Worm (Caenorhabditis elegans) whole organism, young adult: ENCODE results near the gene fbxb-34.

Source experiments
- B0019.2 ChIP-seq: fragments of 200-800 bp; sonication (Bioruptor generic); conservative IDR thresholded peaks from 2 replicates; pipeline ENCODE4 v1.3.6; 2022; ENCODE audit warnings: missing genetic modification reagents, missing genetic modification characterization, missing compliant biosample characterization
- B0035.1 ChIP-seq: sonication (generic microtip); optimal IDR thresholded peaks from 2 replicates; lab custom pipeline; 2016; ENCODE audit warnings: missing genetic modification characterization, mild to moderate bottlenecking, missing compliant biosample characterization, missing genotype, missing genetic modification reagents
- D2030.7 ChIP-seq: fragments of 200-800 bp; sonication (Bioruptor generic); IDR thresholded peaks from 2 replicates; pipeline ENCODE4 v1.3.6; 2022; ENCODE audit warnings: missing genetic modification reagents, missing genetic modification characterization, missing compliant biosample characterization
- F39B2.1 ChIP-seq: fragments of 200-800 bp; sonication (Bioruptor generic); IDR thresholded peaks from 2 replicates; pipeline ENCODE4 v1.3.6; 2022; ENCODE audit warnings: missing genetic modification reagents, missing genetic modification characterization, missing compliant biosample characterization
- F52B5.7 ChIP-seq: sonication (generic microtip); optimal IDR thresholded peaks from 2 replicates; lab custom pipeline; 2016; ENCODE audit warnings: mild to moderate bottlenecking, missing genetic modification characterization, missing compliant biosample characterization
- F55B11.4 ChIP-seq: sonication (generic microtip); optimal IDR thresholded peaks from 2 replicates; lab custom pipeline; 2016; ENCODE audit warnings: missing compliant biosample characterization, missing genetic modification characterization, borderline replicate concordance; ENCODE audit not compliant: insufficient read depth
- F57A8.1 ChIP-seq: fragments of 200-800 bp; sonication (Bioruptor generic); optimal IDR thresholded peaks from 2 replicates; lab custom pipeline; 2018; ENCODE audit warnings: mild to moderate bottlenecking, missing genetic modification characterization, moderate library complexity, missing compliant biosample characterization
- Y95B8A.8 ChIP-seq: fragments of 200-800 bp; sonication (Bioruptor generic); IDR thresholded peaks from 2 replicates; pipeline ENCODE4 v1.3.6; 2022; ENCODE audit warnings: missing genetic modification reagents, missing genetic modification characterization, missing compliant biosample characterization
- athp-1 ChIP-seq: sonication (generic microtip); optimal IDR thresholded peaks from 2 replicates; lab custom pipeline; 2017; ENCODE audit warnings: mild to moderate bottlenecking, missing genetic modification characterization, missing compliant biosample characterization
- attf-5 ChIP-seq: fragments of 200-800 bp; sonication (Bioruptor generic); optimal IDR thresholded peaks from 2 replicates; lab custom pipeline; 2018; ENCODE audit warnings: mild to moderate bottlenecking, missing genetic modification characterization, missing compliant biosample characterization
- ccch-3 ChIP-seq: fragments of 200-800 bp; sonication (Bioruptor generic); optimal IDR thresholded peaks from 2 replicates; lab custom pipeline; 2018; ENCODE audit warnings: mild to moderate bottlenecking, missing genetic modification characterization, missing compliant biosample characterization
- cebp-1 ChIP-seq, 2 experiments: fragments of 200-800 bp in 1 of 2; sonication (Bioruptor generic) in 1 of 2; sonication (generic microtip) in 1 of 2; IDR thresholded peaks in 1 of 2; optimal IDR thresholded peaks in 1 of 2; 2 replicates each; pipeline versions ENCODE4 v1.3.6 to Lab custom; 2017 to 2022; ENCODE audit warnings: missing compliant biosample characterization in 2 of 2, missing genetic modification characterization in 2 of 2, mild to moderate bottlenecking in 1 of 2, missing genetic modification reagents in 1 of 2, moderate library complexity in 1 of 2
- ceh-27 ChIP-seq: fragments of 200-800 bp; sonication (Bioruptor generic); optimal IDR thresholded peaks from 2 replicates; lab custom pipeline; 2018; ENCODE audit warnings: mild to moderate bottlenecking, missing genetic modification characterization, moderate library complexity, missing compliant biosample characterization
- ceh-79 ChIP-seq: sonication (generic microtip); optimal IDR thresholded peaks from 2 replicates; lab custom pipeline; 2017; ENCODE audit warnings: mild to moderate bottlenecking, missing genetic modification characterization, missing compliant biosample characterization
- dpl-1 ChIP-seq: fragments of 150-350 bp; optimal IDR thresholded peaks from 2 replicates; lab custom pipeline; 2014; ENCODE audit warnings: missing biosample characterization, missing genetic modification reagents, missing genetic modification characterization
- egl-18 ChIP-seq: fragments of 200-800 bp; sonication (Bioruptor generic); IDR thresholded peaks from 2 replicates; pipeline ENCODE4 v1.3.6; 2022; ENCODE audit warnings: missing genetic modification reagents, missing genetic modification characterization, missing compliant biosample characterization
- egl-44 ChIP-seq: fragments of 200-800 bp; sonication (Bioruptor generic); IDR thresholded peaks from 2 replicates; pipeline ENCODE4 v1.3.6; 2022; ENCODE audit warnings: missing genetic modification reagents, missing genetic modification characterization, missing compliant biosample characterization
- ekl-4 ChIP-seq: fragments of 200-800 bp; sonication (Bioruptor generic); IDR thresholded peaks from 2 replicates; pipeline ENCODE4 v1.3.6; 2022; ENCODE audit warnings: missing genetic modification reagents, missing genetic modification characterization, missing compliant biosample characterization
- ets-4 ChIP-seq: fragments of 200-800 bp; sonication (Bioruptor generic); optimal IDR thresholded peaks from 2 replicates; lab custom pipeline; 2018; ENCODE audit warnings: mild to moderate bottlenecking, missing genetic modification characterization, missing compliant biosample characterization
- hlh-26 ChIP-seq: fragments of 200-800 bp; sonication (Bioruptor generic); conservative IDR thresholded peaks from 2 replicates; pipeline ENCODE4 v1.3.6; 2022; ENCODE audit warnings: missing genetic modification reagents, missing genetic modification characterization, missing compliant biosample characterization
- hrde-1 ChIP-seq: sonication (generic microtip); optimal IDR thresholded peaks from 2 replicates; lab custom pipeline; 2016; ENCODE audit warnings: missing genetic modification characterization, mild to moderate bottlenecking, missing compliant biosample characterization, moderate library complexity, missing genotype, missing genetic modification reagents, borderline replicate concordance
- hsf-1 ChIP-seq: fragments of 200-800 bp; sonication (Bioruptor generic); IDR thresholded peaks from 2 replicates; pipeline ENCODE4 v1.3.6; 2022; ENCODE audit warnings: missing genetic modification reagents, missing genetic modification characterization, missing compliant biosample characterization
- lag-1 ChIP-seq: fragments of 200-800 bp; sonication (Bioruptor generic); IDR thresholded peaks from 2 replicates; pipeline ENCODE4 v1.3.6; 2022; ENCODE audit warnings: missing genetic modification reagents, missing genetic modification characterization, missing compliant biosample characterization
- let-526 ChIP-seq: fragments of 200-800 bp; sonication (Bioruptor generic); IDR thresholded peaks from 2 replicates; pipeline ENCODE4 v1.3.6; 2022; ENCODE audit warnings: missing genetic modification reagents, missing genetic modification characterization, missing compliant biosample characterization
- lin-35 ChIP-seq, 3 experiments: fragments of 150-350 bp in 2 of 3; sonication (generic microtip) in 1 of 3; optimal IDR thresholded peaks; 2 replicates each; lab custom pipeline; 2014 to 2018; ENCODE audit warnings: missing biosample characterization in 3 of 3, missing genetic modification characterization in 3 of 3, missing genetic modification reagents in 3 of 3
- lin-54 ChIP-seq: fragments of 200-800 bp; sonication (Bioruptor generic); optimal IDR thresholded peaks from 2 replicates; lab custom pipeline; 2018; ENCODE audit warnings: mild to moderate bottlenecking, missing genetic modification characterization, missing compliant biosample characterization
- madf-6 ChIP-seq: fragments of 200-800 bp; sonication (Bioruptor generic); IDR thresholded peaks from 2 replicates; pipeline ENCODE4 v1.3.6; 2022; ENCODE audit warnings: missing genetic modification reagents, missing genetic modification characterization, missing compliant biosample characterization
- madf-8 ChIP-seq: fragments of 200-800 bp; sonication (Bioruptor generic); conservative IDR thresholded peaks from 2 replicates; pipeline ENCODE4 v1.3.6; 2022; ENCODE audit warnings: missing genetic modification reagents, missing genetic modification characterization, missing compliant biosample characterization
- mes-4 ChIP-seq: sonication (generic microtip); optimal IDR thresholded peaks from 2 replicates; lab custom pipeline; 2016; ENCODE audit warnings: missing genotype, missing genetic modification characterization, missing compliant biosample characterization
- nfya-1 ChIP-seq: sonication (generic microtip); optimal IDR thresholded peaks from 2 replicates; lab custom pipeline; 2017; ENCODE audit warnings: antibody characterized with exemption, missing compliant biosample characterization, missing genetic modification characterization, borderline replicate concordance; ENCODE audit not compliant: insufficient read depth
- nfyb-1 ChIP-seq: fragments of 200-800 bp; sonication (Bioruptor generic); IDR thresholded peaks from 2 replicates; pipeline ENCODE4 v1.3.6; 2022; ENCODE audit warnings: missing genetic modification reagents, missing genetic modification characterization, missing compliant biosample characterization
- nhr-80 ChIP-seq: sonication (generic microtip); optimal IDR thresholded peaks from 2 replicates; lab custom pipeline; 2016; ENCODE audit warnings: missing genetic modification characterization, missing compliant biosample characterization
- pbrm-1 ChIP-seq: fragments of 200-800 bp; sonication (Bioruptor generic); IDR thresholded peaks from 2 replicates; pipeline ENCODE4 v1.3.6; 2022; ENCODE audit warnings: missing genetic modification reagents, missing genetic modification characterization, missing compliant biosample characterization
- repo-1 ChIP-seq: sonication (generic microtip); optimal IDR thresholded peaks from 2 replicates; lab custom pipeline; 2017; ENCODE audit warnings: mild to moderate bottlenecking, missing genetic modification characterization, missing compliant biosample characterization
- rpc-1 ChIP-seq, 2 experiments: fragments of 150-350 bp in 1 of 2; sonication (generic microtip) in 1 of 2; optimal IDR thresholded peaks; 2 replicates each; lab custom pipeline; 2014 to 2018; ENCODE audit warnings: missing biosample characterization in 1 of 2, missing genetic modification characterization in 1 of 2, missing genetic modification reagents in 1 of 2, missing genotype in 1 of 2
- sea-2 ChIP-seq: fragments of 200-800 bp; sonication (Bioruptor generic); IDR thresholded peaks from 2 replicates; pipeline ENCODE4 v1.3.6; 2022; ENCODE audit warnings: missing genetic modification characterization, missing compliant biosample characterization
- snpc-1.1 ChIP-seq: sonication (generic microtip); optimal IDR thresholded peaks from 2 replicates; lab custom pipeline; 2017; ENCODE audit warnings: missing genetic modification characterization, mild to moderate bottlenecking, missing compliant biosample characterization, antibody characterized with exemption, moderate library complexity, missing genotype, missing genetic modification reagents; ENCODE audit not compliant: insufficient read depth
- snpc-3.4 ChIP-seq: sonication (generic microtip); optimal IDR thresholded peaks from 2 replicates; lab custom pipeline; 2017; ENCODE audit warnings: missing genetic modification characterization, mild to moderate bottlenecking, missing compliant biosample characterization, antibody characterized with exemption, moderate library complexity, missing genotype, missing genetic modification reagents
- tbp1 ChIP-seq: fragments of 200-800 bp; sonication (Bioruptor generic); optimal IDR thresholded peaks from 2 replicates; lab custom pipeline; 2018; ENCODE audit warnings: mild to moderate bottlenecking, missing genetic modification characterization, missing compliant biosample characterization
- tlf-1 ChIP-seq: fragments of 200-800 bp; sonication (Bioruptor generic); optimal IDR thresholded peaks from 2 replicates; lab custom pipeline; 2018; ENCODE audit warnings: mild to moderate bottlenecking, missing genetic modification characterization, missing compliant biosample characterization
- xnd-1 ChIP-seq: sonication (generic microtip); optimal IDR thresholded peaks from 2 replicates; lab custom pipeline; 2016; ENCODE audit warnings: missing genotype, missing genetic modification reagents, missing genetic modification characterization, missing compliant biosample characterization
- zim-3 ChIP-seq: sonication (generic microtip); optimal IDR thresholded peaks from 2 replicates; lab custom pipeline; 2017; ENCODE audit warnings: mild to moderate bottlenecking, missing genetic modification characterization, moderate library complexity, missing compliant biosample characterization
- ztf-18 ChIP-seq: sonication (generic microtip); optimal IDR thresholded peaks from 2 replicates; lab custom pipeline; 2016; ENCODE audit warnings: missing genotype, mild to moderate bottlenecking, missing genetic modification characterization, missing compliant biosample characterization

The fbxb-34 gene

ce11 chrII:580189-580643 lies 7.4 kb upstream of the fbxb-34 start, which contains the start of the genes cdc-37 and W08F4.3 (continued):
- TF ChIP-seq F57A8.1 (GFP tag; lab: Kevin White, UChicago), result no peak
- TF ChIP-seq hlh-26 (GFP tag; lab: Robert Waterston, UW), result no peak
- TF ChIP-seq sea-2 (GFP tag; lab: Robert Waterston, UW), result no peak
- no peak for TF ChIP-seq ztf-18 (tag; lab: Kevin White, UChicago)
- no peak for TF ChIP-seq ceh-27 (GFP tag; lab: Kevin White, UChicago)
- TF ChIP-seq nfyb-1 (GFP tag; lab: Robert Waterston, UW), result no peak
- TF ChIP-seq F55B11.4 (tag; lab: Kevin White, UChicago), result no peak
- 0 out of 2 replicates have a peak, but pooled peaks have one; percentile 20 for TF ChIP-seq pbrm-1 (GFP tag; lab: Robert Waterston, UW)
- no peak for TF ChIP-seq nhr-80 (tag; lab: Kevin White, UChicago)
- no peak for TF ChIP-seq lin-35 (GFP tag; optimal IDR thresholded peaks at IDR 0.05; lab: Kevin White, UChicago)
- peak; percentile 51 for TF ChIP-seq snpc-3.4 (tag; lab: Kevin White, UChicago)
- TF ChIP-seq cebp-1 (GFP tag; IDR thresholded peaks at IDR 0.05; lab: Robert Waterston, UW), result no peak
- no peak for TF ChIP-seq cebp-1 (tag; optimal IDR thresholded peaks at IDR 0.05; lab: Kevin White, UChicago)
- no peak for TF ChIP-seq ets-4 (GFP tag; lab: Kevin White, UChicago)
- no peak for TF ChIP-seq ccch-3 (GFP tag; lab: Kevin White, UChicago)
- no peak for TF ChIP-seq zim-3
- peak; percentile 52 for TF ChIP-seq lin-54 (GFP tag; lab: Kevin White, UChicago)
- peak; percentile 54 for TF ChIP-seq dpl-1

ce11 chrII:581983-582382 lies 5.7 kb upstream of the fbxb-34 start:
- no peak for TF ChIP-seq rpc-1 (optimal IDR thresholded peaks at IDR 0.05; lab: Kevin White, UChicago)
- TF ChIP-seq rpc-1 (tag; optimal IDR thresholded peaks at IDR 0.05; lab: Kevin White, UChicago), result no peak
- TF ChIP-seq mes-4, result no peak
- TF ChIP-seq D2030.7, result peak; percentile 32; the same call in 1 of the 2 replicates
- TF ChIP-seq tbp1 (GFP tag; lab: Kevin White, UChicago), result peak; percentile 13
- TF ChIP-seq F57A8.1 (GFP tag; lab: Kevin White, UChicago), result no peak
- no peak for TF ChIP-seq repo-1 (tag; lab: Kevin White, UChicago)
- no peak for TF ChIP-seq lag-1 (GFP tag; lab: Robert Waterston, UW)
- TF ChIP-seq snpc-1.1 (tag; lab: Kevin White, UChicago), result no peak
- no peak for TF ChIP-seq Y95B8A.8 (GFP tag; lab: Robert Waterston, UW)
- peak; percentile 59 for TF ChIP-seq F52B5.7 (tag; lab: Kevin White, UChicago)
- TF ChIP-seq hlh-26 (GFP tag; lab: Robert Waterston, UW), result no peak
- TF ChIP-seq ekl-4 (GFP tag; lab: Robert Waterston, UW), result peak; percentile 66
- TF ChIP-seq athp-1 (tag; lab: Kevin White, UChicago), result no peak
- TF ChIP-seq B0019.2, result no peak
- no peak for TF ChIP-seq egl-44 (GFP tag; lab: Robert Waterston, UW)
- peak; percentile 9 for TF ChIP-seq xnd-1 (tag; lab: Kevin White, UChicago)
- TF ChIP-seq tlf-1 (GFP tag; lab: Kevin White, UChicago), result peak; percentile 42
- no peak for TF ChIP-seq madf-8
- peak; percentile 3 for TF ChIP-seq hrde-1 (tag; lab: Kevin White, UChicago)
- peak; percentile 45; the same call in 1 of the 2 replicates for TF ChIP-seq hsf-1 (GFP tag; lab: Robert Waterston, UW)
- TF ChIP-seq egl-18 (GFP tag; lab: Robert Waterston, UW), result no peak
- TF ChIP-seq snpc-3.4 (tag; lab: Kevin White, UChicago), result peak; percentile 25
- TF ChIP-seq let-526 (GFP tag; lab: Robert Waterston, UW), result no peak
- TF ChIP-seq madf-6 (GFP tag; lab: Robert Waterston, UW), result peak; percentile 63
- TF ChIP-seq sea-2 (GFP tag; lab: Robert Waterston, UW), result no peak
- TF ChIP-seq B0035.1 (tag; lab: Kevin White, UChicago), result no peak
- TF ChIP-seq F39B2.1 (GFP tag; lab: Robert Waterston, UW), result 0 out of 2 replicates have a peak, but pooled peaks have one; percentile 57
- no peak for TF ChIP-seq nfya-1 (tag; lab: Kevin White, UChicago)
- TF ChIP-seq attf-5, result no peak
- no peak for TF ChIP-seq ceh-79 (tag; lab: Kevin White, UChicago)
- no peak for TF ChIP-seq F55B11.4 (tag; lab: Kevin White, UChicago)
- TF ChIP-seq cebp-1 (GFP tag; IDR thresholded peaks at IDR 0.05; lab: Robert Waterston, UW), result no peak
- TF ChIP-seq cebp-1 (tag; optimal IDR thresholded peaks at IDR 0.05; lab: Kevin White, UChicago), result no peak
